Worm (Caenorhabditis elegans) whole organism, young adult: Measurements from ENCODE around the gene pgl-1.

ENCODE experiments used
- B0019.2 ChIP-seq: fragments of 200-800 bp; sonication (Bioruptor generic); conservative IDR thresholded peaks from 2 replicates; pipeline ENCODE4 v1.3.6; 2022; ENCODE audit warnings: missing genetic modification reagents, missing genetic modification characterization, missing compliant biosample characterization
- B0035.1 ChIP-seq: sonication (generic microtip); optimal IDR thresholded peaks from 2 replicates; lab custom pipeline; 2016; ENCODE audit warnings: missing genetic modification characterization, mild to moderate bottlenecking, missing compliant biosample characterization, missing genotype, missing genetic modification reagents
- D2030.7 ChIP-seq: fragments of 200-800 bp; sonication (Bioruptor generic); IDR thresholded peaks from 2 replicates; pipeline ENCODE4 v1.3.6; 2022; ENCODE audit warnings: missing genetic modification reagents, missing genetic modification characterization, missing compliant biosample characterization
- F33H1.4 ChIP-seq: fragments of 200-800 bp; sonication (Bioruptor generic); IDR thresholded peaks from 2 replicates; pipeline ENCODE4 v1.3.6; 2022; ENCODE audit warnings: missing genetic modification reagents, missing genetic modification characterization, missing compliant biosample characterization
- F49E8.2 ChIP-seq: sonication (generic microtip); optimal IDR thresholded peaks from 3 replicates; lab custom pipeline; 2017; ENCODE audit warnings: missing genetic modification characterization, mild to moderate bottlenecking, missing compliant biosample characterization, antibody characterized with exemption, moderate library complexity; ENCODE audit not compliant: insufficient read depth
- F55B11.4 ChIP-seq: sonication (generic microtip); optimal IDR thresholded peaks from 2 replicates; lab custom pipeline; 2016; ENCODE audit warnings: missing compliant biosample characterization, missing genetic modification characterization, borderline replicate concordance; ENCODE audit not compliant: insufficient read depth
- K11D2.4 ChIP-seq: fragments of 200-800 bp; sonication (Bioruptor generic); IDR thresholded peaks from 2 replicates; pipeline ENCODE4 v1.3.6; 2022; ENCODE audit warnings: missing genetic modification reagents, missing genetic modification characterization, missing compliant biosample characterization
- T07F8.4 ChIP-seq: sonication (generic microtip); optimal IDR thresholded peaks from 2 replicates; lab custom pipeline; 2016; ENCODE audit warnings: mild to moderate bottlenecking, missing genetic modification characterization, moderate library complexity, missing compliant biosample characterization
- T26A5.8 ChIP-seq: sonication (generic microtip); optimal IDR thresholded peaks from 2 replicates; lab custom pipeline; 2016; ENCODE audit warnings: missing genetic modification characterization, missing compliant biosample characterization
- Y56A3A.18 ChIP-seq: fragments of 200-800 bp; sonication (Bioruptor generic); IDR thresholded peaks from 2 replicates; pipeline ENCODE4 v1.3.6; 2022; ENCODE audit warnings: missing genetic modification reagents, missing genetic modification characterization, missing compliant biosample characterization
- Y67H2A.10 ChIP-seq: fragments of 200-800 bp; sonication (Bioruptor generic); conservative IDR thresholded peaks from 2 replicates; pipeline ENCODE4 v1.3.6; 2022; ENCODE audit warnings: missing genetic modification reagents, missing genetic modification characterization, missing compliant biosample characterization
- attf-3 ChIP-seq: fragments of 200-800 bp; sonication (Bioruptor generic); conservative IDR thresholded peaks from 2 replicates; pipeline ENCODE4 v1.3.6; 2022; ENCODE audit warnings: missing genetic modification reagents, missing genetic modification characterization, missing compliant biosample characterization
- attf-5 ChIP-seq: fragments of 200-800 bp; sonication (Bioruptor generic); optimal IDR thresholded peaks from 2 replicates; lab custom pipeline; 2018; ENCODE audit warnings: mild to moderate bottlenecking, missing genetic modification characterization, missing compliant biosample characterization
- ceh-100 ChIP-seq: fragments of 200-800 bp; sonication (Bioruptor generic); IDR thresholded peaks from 2 replicates; pipeline ENCODE4 v1.3.6; 2022; ENCODE audit warnings: missing genetic modification reagents, missing genetic modification characterization, missing compliant biosample characterization
- ceh-79 ChIP-seq: sonication (generic microtip); optimal IDR thresholded peaks from 2 replicates; lab custom pipeline; 2017; ENCODE audit warnings: mild to moderate bottlenecking, missing genetic modification characterization, missing compliant biosample characterization
- ceh-91 ChIP-seq: fragments of 200-800 bp; sonication (Bioruptor generic); IDR thresholded peaks from 2 replicates; pipeline ENCODE4 v1.3.6; 2022; ENCODE audit warnings: missing genetic modification reagents, missing genetic modification characterization, missing compliant biosample characterization
- efl-1 ChIP-seq: fragments of 150-350 bp; optimal IDR thresholded peaks from 2 replicates; lab custom pipeline; 2014; ENCODE audit warnings: missing biosample characterization, missing genetic modification reagents, missing genetic modification characterization
- egl-18 ChIP-seq: fragments of 200-800 bp; sonication (Bioruptor generic); IDR thresholded peaks from 2 replicates; pipeline ENCODE4 v1.3.6; 2022; ENCODE audit warnings: missing genetic modification reagents, missing genetic modification characterization, missing compliant biosample characterization
- egrh-3 ChIP-seq: fragments of 200-800 bp; sonication (Bioruptor generic); IDR thresholded peaks from 2 replicates; pipeline ENCODE4 v1.3.6; 2022; ENCODE audit warnings: missing genetic modification reagents, missing genetic modification characterization, missing compliant biosample characterization
- hmg-1.2 ChIP-seq: fragments of 200-800 bp; sonication (Bioruptor generic); IDR thresholded peaks from 2 replicates; pipeline ENCODE4 v1.3.6; 2022; ENCODE audit warnings: missing genetic modification reagents, missing genetic modification characterization, missing compliant biosample characterization
- let-526 ChIP-seq: fragments of 200-800 bp; sonication (Bioruptor generic); IDR thresholded peaks from 2 replicates; pipeline ENCODE4 v1.3.6; 2022; ENCODE audit warnings: missing genetic modification reagents, missing genetic modification characterization, missing compliant biosample characterization
- let-607 ChIP-seq, 2 experiments: fragments of 200-800 bp in 1 of 2; sonication (Bioruptor generic) in 1 of 2; sonication (generic microtip) in 1 of 2; optimal IDR thresholded peaks; 2 replicates each; lab custom pipeline; 2016 to 2018; ENCODE audit warnings: mild to moderate bottlenecking in 2 of 2, missing compliant biosample characterization in 2 of 2, missing genetic modification characterization in 2 of 2, moderate library complexity in 2 of 2, missing genotype in 1 of 2
- lin-26 ChIP-seq: fragments of 200-800 bp; sonication (Bioruptor generic); IDR thresholded peaks from 2 replicates; pipeline ENCODE4 v1.3.6; 2022; ENCODE audit warnings: missing genetic modification reagents, missing genetic modification characterization, missing compliant biosample characterization
- lin-35 ChIP-seq, 3 experiments: fragments of 150-350 bp in 2 of 3; sonication (generic microtip) in 1 of 3; optimal IDR thresholded peaks; 2 replicates each; lab custom pipeline; 2014 to 2018; ENCODE audit warnings: missing biosample characterization in 3 of 3, missing genetic modification characterization in 3 of 3, missing genetic modification reagents in 3 of 3
- lin-54 ChIP-seq: fragments of 200-800 bp; sonication (Bioruptor generic); optimal IDR thresholded peaks from 2 replicates; lab custom pipeline; 2018; ENCODE audit warnings: mild to moderate bottlenecking, missing genetic modification characterization, missing compliant biosample characterization
- lir-1 ChIP-seq: fragments of 200-800 bp; sonication (Bioruptor generic); conservative IDR thresholded peaks from 2 replicates; pipeline ENCODE4 v1.3.6; 2022; ENCODE audit warnings: missing genetic modification reagents, missing genetic modification characterization, missing compliant biosample characterization
- madf-6 ChIP-seq: fragments of 200-800 bp; sonication (Bioruptor generic); IDR thresholded peaks from 2 replicates; pipeline ENCODE4 v1.3.6; 2022; ENCODE audit warnings: missing genetic modification reagents, missing genetic modification characterization, missing compliant biosample characterization
- mxl-1 ChIP-seq: sonication (generic microtip); optimal IDR thresholded peaks from 2 replicates; lab custom pipeline; 2016; ENCODE audit warnings: missing genetic modification characterization, missing compliant biosample characterization
- nhr-80 ChIP-seq: sonication (generic microtip); optimal IDR thresholded peaks from 2 replicates; lab custom pipeline; 2016; ENCODE audit warnings: missing genetic modification characterization, missing compliant biosample characterization
- nhr-90 ChIP-seq: sonication (generic microtip); optimal IDR thresholded peaks from 2 replicates; lab custom pipeline; 2016; ENCODE audit warnings: missing genotype, mild to moderate bottlenecking, missing genetic modification characterization, missing compliant biosample characterization
- rcor-1 ChIP-seq: fragments of 200-800 bp; sonication (Bioruptor generic); IDR thresholded peaks from 2 replicates; pipeline ENCODE4 v1.3.6; 2022; ENCODE audit warnings: missing genetic modification reagents, missing genetic modification characterization, missing compliant biosample characterization
- repo-1 ChIP-seq: sonication (generic microtip); optimal IDR thresholded peaks from 2 replicates; lab custom pipeline; 2017; ENCODE audit warnings: mild to moderate bottlenecking, missing genetic modification characterization, missing compliant biosample characterization
- sea-2 ChIP-seq: fragments of 200-800 bp; sonication (Bioruptor generic); IDR thresholded peaks from 2 replicates; pipeline ENCODE4 v1.3.6; 2022; ENCODE audit warnings: missing genetic modification characterization, missing compliant biosample characterization
- snpc-4 ChIP-seq, 5 experiments: fragments of 150-350 bp in 1 of 5; sonication (generic microtip) in 4 of 5; optimal IDR thresholded peaks; 2 replicates each; lab custom pipeline; 2014 to 2018; ENCODE audit warnings: missing genetic modification characterization in 5 of 5, missing biosample characterization in 3 of 5, antibody characterized with exemption in 2 of 5, mild to moderate bottlenecking in 2 of 5, missing compliant biosample characterization in 2 of 5, missing genotype in 2 of 5, moderate library complexity in 2 of 5, missing genetic modification reagents in 1 of 5
- somi-1 ChIP-seq: fragments of 200-800 bp; sonication (Bioruptor generic); optimal IDR thresholded peaks from 2 replicates; lab custom pipeline; 2018; ENCODE audit warnings: mild to moderate bottlenecking, missing genetic modification characterization, missing compliant biosample characterization
- sptf-2 ChIP-seq: fragments of 200-800 bp; sonication (Bioruptor generic); optimal IDR thresholded peaks from 2 replicates; lab custom pipeline; 2018; ENCODE audit warnings: mild to moderate bottlenecking, missing genetic modification characterization, missing compliant biosample characterization
- tlf-1 ChIP-seq: fragments of 200-800 bp; sonication (Bioruptor generic); optimal IDR thresholded peaks from 2 replicates; lab custom pipeline; 2018; ENCODE audit warnings: mild to moderate bottlenecking, missing genetic modification characterization, missing compliant biosample characterization
- ztf-18 ChIP-seq: sonication (generic microtip); optimal IDR thresholded peaks from 2 replicates; lab custom pipeline; 2016; ENCODE audit warnings: missing genotype, mild to moderate bottlenecking, missing genetic modification characterization, missing compliant biosample characterization
- ztf-28 ChIP-seq: fragments of 200-800 bp; sonication (Bioruptor generic); IDR thresholded peaks from 2 replicates; pipeline ENCODE4 v1.3.6; 2022; ENCODE audit warnings: missing genetic modification reagents, missing genetic modification characterization, missing compliant biosample characterization

Gene pgl-1

ce11 chrIV:6977089-6977558 is at the start of gene pgl-1, which contains the start of gene him-3:
Gene pgl-1 (minus strand): TSS chrIV:6977318.
Gene him-3 (plus strand): TSS chrIV:6977508.
- TF ChIP-seq egrh-3 (GFP tag; lab: Robert Waterston, UW): no peak
- TF ChIP-seq efl-1 (GFP tag; lab: Kevin White, UChicago): peak; percentile 56
- TF ChIP-seq sea-2 (GFP tag; lab: Robert Waterston, UW): no peak
- TF ChIP-seq sptf-2 (GFP tag; lab: Kevin White, UChicago): no peak
- peak; percentile 52 for TF ChIP-seq madf-6
- TF ChIP-seq T26A5.8 (tag; lab: Kevin White, UChicago): no peak
- TF ChIP-seq ztf-28 (GFP tag; lab: Robert Waterston, UW): no peak
- TF ChIP-seq lir-1 (GFP tag; lab: Robert Waterston, UW): no peak
- TF ChIP-seq snpc-4 (GFP tag; optimal IDR thresholded peaks at IDR 0.05; lab: Kevin White, UChicago): no peak
- TF ChIP-seq snpc-4 (tag; optimal IDR thresholded peaks at IDR 0.05; lab: Kevin White, UChicago): peak in 2 of 4 experiments; percentile 9 to 17
- TF ChIP-seq somi-1 (GFP tag; lab: Kevin White, UChicago): no peak
- peak; percentile 72 for TF ChIP-seq F33H1.4 (GFP tag; lab: Robert Waterston, UW)
- no peak for TF ChIP-seq B0019.2 (GFP tag; lab: Robert Waterston, UW)
- TF ChIP-seq mxl-1: no peak
- TF ChIP-seq lin-26 (GFP tag; lab: Robert Waterston, UW): no peak
- no peak for TF ChIP-seq tlf-1 (GFP tag; lab: Kevin White, UChicago)
- no peak for TF ChIP-seq repo-1 (tag; lab: Kevin White, UChicago)
- TF ChIP-seq B0035.1 (tag; lab: Kevin White, UChicago): no peak

DNA sequence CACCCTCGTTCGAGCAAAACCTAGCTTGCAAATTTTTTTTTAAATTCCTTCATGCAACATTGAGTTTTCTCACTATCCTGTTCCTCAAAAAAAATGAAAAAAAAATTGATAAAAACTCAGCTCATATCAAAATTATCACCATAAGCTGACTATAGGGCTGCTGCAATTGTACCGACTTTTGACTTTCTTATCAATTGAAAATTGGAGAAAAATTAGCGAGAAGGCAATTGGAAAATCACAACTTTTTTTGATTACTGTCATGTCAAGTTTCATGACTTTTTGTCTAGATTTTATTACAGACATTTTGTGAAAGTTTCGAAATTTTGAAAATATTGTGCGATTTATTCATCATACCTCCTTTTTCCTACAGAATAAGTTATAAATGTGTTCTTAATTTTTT is 48.7 kb upstream of the pgl-1 start:
- peak; percentile 79 for TF ChIP-seq nhr-80 (tag; lab: Kevin White, UChicago)
- no peak for TF ChIP-seq ztf-18
- TF ChIP-seq ceh-79 (tag; lab: Kevin White, UChicago): no peak
- no peak for TF ChIP-seq attf-3 (GFP tag; lab: Robert Waterston, UW)

DNA sequence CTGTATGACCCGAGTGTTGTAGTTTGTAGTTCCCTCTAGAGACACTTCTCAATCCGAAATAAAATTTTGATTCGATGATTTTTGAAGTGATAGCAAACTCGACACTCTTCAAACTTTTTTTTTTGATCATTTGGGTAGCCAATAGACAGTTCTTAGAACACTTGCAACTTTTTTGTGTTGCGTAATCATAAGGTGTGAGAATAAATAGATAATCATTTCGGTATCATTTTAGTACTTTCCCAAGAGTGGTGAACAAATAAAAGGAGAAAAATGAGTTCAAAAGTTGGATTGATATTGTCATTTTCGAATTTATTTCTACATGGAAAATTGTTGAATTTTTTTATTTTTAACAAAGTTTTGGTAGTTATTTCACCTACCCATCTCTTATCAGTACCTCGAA is 47.7 kb upstream of the pgl-1 start:
- TF ChIP-seq lin-35 (GFP tag; optimal IDR thresholded peaks at IDR 0.05; lab: Kevin White, UChicago) (no peak), nhr-80 (tag; lab: Kevin White, UChicago) (peak; percentile 20), attf-5 (no peak)

- TF ChIP-seq F55B11.4: no peak
- no peak for TF ChIP-seq D2030.7 (GFP tag; lab: Robert Waterston, UW)
- no peak for TF ChIP-seq rcor-1 (GFP tag; lab: Robert Waterston, UW)
- no peak for TF ChIP-seq Y67H2A.10
- no peak for TF ChIP-seq F33H1.4 (GFP tag; lab: Robert Waterston, UW)
- TF ChIP-seq hmg-1.2 (GFP tag; lab: Robert Waterston, UW): no peak
- no peak for TF ChIP-seq ceh-100
- no peak for TF ChIP-seq Y56A3A.18
- TF ChIP-seq F49E8.2 (tag; lab: Kevin White, UChicago): no peak
- no peak for TF ChIP-seq let-526 (GFP tag; lab: Robert Waterston, UW)
- TF ChIP-seq let-607 (tag; optimal IDR thresholded peaks at IDR 0.05; lab: Kevin White, UChicago): no peak
- TF ChIP-seq ceh-91 (GFP tag; lab: Robert Waterston, UW): no peak
- TF ChIP-seq T07F8.4: no peak
- TF ChIP-seq T26A5.8 (tag; lab: Kevin White, UChicago): no peak
- no peak for TF ChIP-seq K11D2.4 (GFP tag; lab: Robert Waterston, UW)
- TF ChIP-seq sea-2 (GFP tag; lab: Robert Waterston, UW): no peak
- TF ChIP-seq nhr-90 (tag; lab: Kevin White, UChicago): no peak
- no peak for TF ChIP-seq lin-54
- no peak for TF ChIP-seq egl-18
- TF ChIP-seq, all 124 proteins: peak for 0
These were observed 46.7 kb upstream of the pgl-1 start, which contains the start of gene adah-1 for ce11 chrIV:7023858-7024257. Gene adah-1 (plus strand): TSS chrIV:7024211.
